Fruit fly (Drosophila melanogaster): ENCODE measurements around the gene CG5938.

- no peak for TF ChIP-seq CG17806 (tag; optimal IDR thresholded peaks at IDR 0.05)
- TF ChIP-seq CG8159 (tag; optimal IDR thresholded peaks at IDR 0.05): no peak
- TF ChIP-seq Ets98B (GFP tag; IDR thresholded peaks at IDR 0.05): no peak
- no peak for TF ChIP-seq CG14655 (GFP tag; optimal IDR thresholded peaks at IDR 0.05)
These were observed 29.2 kb upstream of the CG5938 start for dm6 chr3R:27245401-27245757.
